Worm (Caenorhabditis elegans): ENCODE results near the gene F18A11.2.
A peak's percentile ranks its signal among the peaks of the same experiment; 100 is the strongest.

Gene F18A11.2

DNA sequence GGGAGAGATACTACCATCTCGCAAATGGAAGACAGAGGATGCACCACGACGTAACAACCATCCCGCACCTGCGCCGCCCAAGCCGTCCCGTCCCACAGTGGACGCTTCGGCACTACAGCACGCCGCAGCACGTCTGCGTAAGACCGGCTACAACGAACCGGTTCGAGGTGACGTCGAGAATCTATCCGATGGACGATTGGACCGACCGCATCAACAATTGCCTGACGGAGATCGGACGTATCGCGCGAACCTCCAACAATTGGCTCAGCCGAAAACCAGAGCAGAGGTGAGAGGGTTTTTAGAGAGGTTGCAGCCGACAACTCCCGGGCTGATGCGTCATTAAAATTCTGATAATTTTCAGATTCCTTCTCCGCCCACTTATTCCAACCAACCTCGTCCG, 27.7 kb downstream of the F18A11.2 start (continued):
- TF ChIP-seq ztf-26 (tag; optimal IDR thresholded peaks at IDR 0.05) (no peak), xnd-1 (tag; optimal IDR thresholded peaks at IDR 0.05) (no peak), ceh-58 (GFP tag; IDR thresholded peaks at IDR 0.05) (no peak)

DNA sequence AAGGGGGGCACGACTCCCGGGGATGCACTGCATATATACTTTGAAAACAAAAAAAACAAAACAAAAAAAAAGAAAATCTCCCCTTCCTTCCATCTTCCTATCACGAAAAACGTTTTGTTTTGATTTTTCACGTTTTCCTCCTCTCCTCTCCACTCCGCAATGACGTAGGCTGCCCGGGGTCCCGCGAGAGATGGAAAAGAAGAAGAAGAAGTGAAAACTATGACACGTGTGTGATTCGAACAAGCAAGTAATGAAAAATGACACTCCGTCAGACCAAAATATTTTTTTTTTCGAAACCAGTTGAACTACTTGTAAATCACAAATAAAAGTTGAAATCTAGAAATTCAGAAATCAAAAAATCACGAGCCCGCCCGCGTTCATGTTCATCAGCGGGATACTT, 33.8 kb downstream of the F18A11.2 start:
- TF ChIP-seq lsl-1 (GFP tag; optimal IDR thresholded peaks at IDR 0.05), result no peak
- no peak for TF ChIP-seq madf-6 (GFP tag; IDR thresholded peaks at IDR 0.05)
- TF ChIP-seq dox-1 (GFP tag; IDR thresholded peaks at IDR 0.05), result no peak
- TF ChIP-seq rpc-1 (optimal IDR thresholded peaks at IDR 0.05), result no peak
- TF ChIP-seq rpc-1 (tag; optimal IDR thresholded peaks at IDR 0.05), result no peak
- TF ChIP-seq K11D2.4 (GFP tag; IDR thresholded peaks at IDR 0.05), result no peak
- TF ChIP-seq nhr-80 (tag; optimal IDR thresholded peaks at IDR 0.05), result no peak
- no peak for TF ChIP-seq ceh-100 (GFP tag; IDR thresholded peaks at IDR 0.05)

DNA sequence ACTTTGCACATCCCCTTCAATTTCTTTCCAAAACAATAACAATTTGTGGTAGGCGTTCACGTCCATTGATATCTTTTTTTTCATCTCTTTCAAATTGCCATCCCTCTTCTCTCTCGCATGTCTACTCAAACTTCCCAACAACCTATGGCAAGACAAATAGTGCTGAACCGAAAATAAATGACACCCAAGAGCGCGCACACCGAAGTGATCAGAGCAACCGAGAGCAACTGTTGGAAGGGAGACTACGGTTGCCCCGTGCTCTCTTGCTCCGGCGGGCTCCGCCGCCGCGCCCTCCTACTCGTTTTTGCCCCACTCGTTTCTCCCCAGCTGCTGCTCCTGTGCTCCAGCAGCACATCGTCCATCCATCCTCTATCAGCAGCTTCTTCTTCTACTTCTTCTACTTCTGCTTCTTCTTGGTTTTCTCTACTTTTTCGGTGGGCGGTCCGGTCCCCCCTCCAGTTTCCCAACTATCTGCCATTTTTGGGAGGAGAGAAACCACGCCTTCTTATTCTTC, 35.3 kb downstream of the F18A11.2 start:
- TF ChIP-seq madf-6 (GFP tag; IDR thresholded peaks at IDR 0.05) (no peak), egl-44 (GFP tag; IDR thresholded peaks at IDR 0.05) (0 out of 2 replicates have a peak, but pooled peaks have one; percentile 19), cebp-1 (GFP tag; IDR thresholded peaks at IDR 0.05) (no peak), cebp-1 (tag; optimal IDR thresholded peaks at IDR 0.05) (peak; percentile 13), nhr-179 (tag; optimal IDR thresholded peaks at IDR 0.05) (no peak), zfh-2 (GFP tag; conservative IDR thresholded peaks at IDR 0.05) (peak; percentile 94), K11D2.4 (GFP tag; IDR thresholded peaks at IDR 0.05) (0 out of 2 replicates have a peak, but pooled peaks have one; percentile 36), lsl-1 (GFP tag; optimal IDR thresholded peaks at IDR 0.05) (no peak), F57C9.4 (tag; optimal IDR thresholded peaks at IDR 0.05) (no peak), F10E7.11 (tag; optimal IDR thresholded peaks at IDR 0.05) (no peak), B0336.3 (GFP tag; IDR thresholded peaks at IDR 0.05) (no peak), hmg-1.2 (GFP tag; IDR thresholded peaks at IDR 0.05) (no peak), gei-17 (GFP tag; optimal IDR thresholded peaks at IDR 0.05) (no peak), nhr-120 (GFP tag; IDR thresholded peaks at IDR 0.05) (no peak), ceh-27 (GFP tag; optimal IDR thresholded peaks at IDR 0.05) (no peak), Y56A3A.18 (GFP tag; IDR thresholded peaks at IDR 0.05) (no peak), ccch-3 (GFP tag; optimal IDR thresholded peaks at IDR 0.05) (no peak), ekl-4 (GFP tag; IDR thresholded peaks at IDR 0.05) (no peak), hrde-1 (tag; optimal IDR thresholded peaks at IDR 0.05; ENCODE audit: borderline replicate concordance) (no peak), Y95B8A.8 (GFP tag; IDR thresholded peaks at IDR 0.05) (no peak), chd-7 (tag; optimal IDR thresholded peaks at IDR 0.05) (no peak), sptf-2 (GFP tag; optimal IDR thresholded peaks at IDR 0.05) (no peak), aptf-2 (GFP tag; conservative IDR thresholded peaks at IDR 0.05) (no peak), ztf-3 (GFP tag; optimal IDR thresholded peaks at IDR 0.05) (no peak), C17E4.6 (GFP tag; IDR thresholded peaks at IDR 0.05) (no peak), attf-5 (GFP tag; optimal IDR thresholded peaks at IDR 0.05) (no peak), bed-2 (GFP tag; IDR thresholded peaks at IDR 0.05) (no peak), egl-18 (GFP tag; IDR thresholded peaks at IDR 0.05) (no peak), ztf-28 (GFP tag; IDR thresholded peaks at IDR 0.05) (no peak), ceh-79 (tag; optimal IDR thresholded peaks at IDR 0.05) (no peak), egrh-3 (GFP tag; IDR thresholded peaks at IDR 0.05) (peak; percentile 87), attf-6 (GFP tag; IDR thresholded peaks at IDR 0.05) (no peak), mxl-1 (tag; optimal IDR thresholded peaks at IDR 0.05) (no peak), B0035.1 (tag; optimal IDR thresholded peaks at IDR 0.05) (no peak), snpc-1.3 (tag; optimal IDR thresholded peaks at IDR 0.05; ENCODE audit: insufficient read depth) (no peak), zim-3 (tag; optimal IDR thresholded peaks at IDR 0.05) (no peak), K12H6.12 (tag; optimal IDR thresholded peaks at IDR 0.05) (no peak), F37B4.10 (GFP tag; IDR thresholded peaks at IDR 0.05) (no peak)

Data from whole organism, young adult.